Worm (Caenorhabditis elegans): ENCODE measurements around the gene cpsf-2.
A peak's percentile ranks its signal among the peaks of the same experiment; 100 is the strongest.

Gene cpsf-2

ce11 chrV:7223941-7224340 lies 45.0 kb downstream of the cpsf-2 start, which contains the start of gene C13F10.1:
C13F10.1 (plus strand) TSS chrV:7224078.
- TF ChIP-seq cebp-1 (GFP tag; IDR thresholded peaks at IDR 0.05) (no peak), cebp-1 (tag; optimal IDR thresholded peaks at IDR 0.05) (peak; percentile 39), madf-10 (tag; optimal IDR thresholded peaks at IDR 0.05) (no peak), zfh-2 (GFP tag; conservative IDR thresholded peaks at IDR 0.05) (0 out of 2 replicates have a peak, but pooled peaks have one; percentile 15), rcor-1 (GFP tag; IDR thresholded peaks at IDR 0.05) (0 out of 2 replicates have a peak, but pooled peaks have one; percentile 17)

- TF ChIP-seq F22D6.2 (tag; optimal IDR thresholded peaks at IDR 0.05) (no peak), unc-62 (GFP tag; optimal IDR thresholded peaks at IDR 0.05) (no peak), madf-8 (GFP tag; conservative IDR thresholded peaks at IDR 0.05) (no peak), rpc-1 (optimal IDR thresholded peaks at IDR 0.05) (no peak), rpc-1 (tag; optimal IDR thresholded peaks at IDR 0.05) (no peak), sdz-38 (tag; optimal IDR thresholded peaks at IDR 0.05) (no peak), lsy-27 (tag; optimal IDR thresholded peaks at IDR 0.05; ENCODE audit: borderline replicate concordance, insufficient read depth) (no peak), ama-1 (optimal IDR thresholded peaks at IDR 0.05) (no peak), ama-1 (GFP tag; optimal IDR thresholded peaks at IDR 0.05) (no peak), dpl-1 (GFP tag; optimal IDR thresholded peaks at IDR 0.05) (no peak), Y79H2A.3 (GFP tag; conservative IDR thresholded peaks at IDR 0.05) (no peak), nhr-90 (tag; optimal IDR thresholded peaks at IDR 0.05) (no peak), ZK185.1 (tag; optimal IDR thresholded peaks at IDR 0.05; ENCODE audit: poor library complexity, severe bottlenecking) (no peak)
Measured at ce11 chrV:7224353-7224752, 45.4 kb downstream of the cpsf-2 start.

ce11 chrV:7224947-7225346 lies 46.0 kb downstream of the cpsf-2 start, which contains the start of gene fkb-3:
fkb-3 (plus strand) TSS chrV:7225223.
- TF ChIP-seq K11D2.4 (GFP tag; IDR thresholded peaks at IDR 0.05) (no peak), let-526 (GFP tag; IDR thresholded peaks at IDR 0.05) (no peak), pha-4 (tag; optimal IDR thresholded peaks at IDR 0.05) (no peak), efl-1 (GFP tag; optimal IDR thresholded peaks at IDR 0.05) (no peak), pbrm-1 (GFP tag; IDR thresholded peaks at IDR 0.05) (no peak), hmg-1.2 (GFP tag; IDR thresholded peaks at IDR 0.05) (no peak), die-1 (tag; optimal IDR thresholded peaks at IDR 0.05) (no peak), ceh-40 (GFP tag; IDR thresholded peaks at IDR 0.05) (no peak), sdz-38 (tag; optimal IDR thresholded peaks at IDR 0.05) (no peak), chd-7 (tag; optimal IDR thresholded peaks at IDR 0.05) (no peak), nfya-1 (tag; optimal IDR thresholded peaks at IDR 0.05; ENCODE audit: borderline replicate concordance, insufficient read depth) (no peak), lin-35 (GFP tag; optimal IDR thresholded peaks at IDR 0.05) (no peak), hlh-26 (GFP tag; conservative IDR thresholded peaks at IDR 0.05) (no peak), F10E7.11 (tag; optimal IDR thresholded peaks at IDR 0.05) (no peak), nhr-27 (tag; optimal IDR thresholded peaks at IDR 0.05) (no peak), lin-26 (GFP tag; IDR thresholded peaks at IDR 0.05) (no peak), F57C9.4 (tag; optimal IDR thresholded peaks at IDR 0.05) (no peak), fkh-3 (tag; optimal IDR thresholded peaks at IDR 0.05) (no peak)

ce11 chrV:7225894-7226293 lies 46.9 kb downstream of the cpsf-2 start:
- no peak for TF ChIP-seq ceh-40 (GFP tag; IDR thresholded peaks at IDR 0.05)
- no peak for TF ChIP-seq F55B11.4 (tag; optimal IDR thresholded peaks at IDR 0.05; ENCODE audit: borderline replicate concordance, insufficient read depth)
- no peak for TF ChIP-seq lir-1 (GFP tag; conservative IDR thresholded peaks at IDR 0.05)
- TF ChIP-seq lag-1 (GFP tag; IDR thresholded peaks at IDR 0.05), result no peak
- 0 out of 2 replicates have a peak, but pooled peaks have one; percentile 23 for TF ChIP-seq attf-6 (GFP tag; IDR thresholded peaks at IDR 0.05)
- no peak for TF ChIP-seq dox-1 (GFP tag; IDR thresholded peaks at IDR 0.05)
- TF ChIP-seq ZK185.1 (tag; optimal IDR thresholded peaks at IDR 0.05; ENCODE audit: poor library complexity, severe bottlenecking), result peak; percentile 18
- 0 out of 2 replicates have a peak, but pooled peaks have one; percentile 41 for TF ChIP-seq Y56A3A.18 (GFP tag; IDR thresholded peaks at IDR 0.05)
- TF ChIP-seq K12H6.12 (tag; optimal IDR thresholded peaks at IDR 0.05), result no peak
- TF ChIP-seq Y67H2A.10 (GFP tag; conservative IDR thresholded peaks at IDR 0.05), result no peak
- no peak for TF ChIP-seq let-607 (tag; optimal IDR thresholded peaks at IDR 0.05)
